Fruit fly (Drosophila melanogaster) whole organism, embryonic: Measurements from ENCODE around the gene Cpr66Cb.

ENCODE experiments used
- Bteb2 ChIP-seq: fragments of 200-800 bp; sonication (Bioruptor generic); optimal IDR thresholded peaks from 2 replicates; lab custom pipeline; 2016; ENCODE audit warnings: missing biosample characterization, missing genetic modification characterization
- CG10209 ChIP-seq: fragments of 200-800 bp; sonication (Bioruptor generic); optimal IDR thresholded peaks from 3 replicates; lab custom pipeline; 2017; ENCODE audit warnings: missing biosample characterization, mild to moderate bottlenecking, missing genetic modification characterization, missing genetic modification reagents
- CG10267 ChIP-seq: fragments of 200-800 bp; sonication (Bioruptor generic); optimal IDR thresholded peaks from 2 replicates; lab custom pipeline; 2018; ENCODE audit warnings: missing biosample characterization, mild to moderate bottlenecking, missing genetic modification characterization, moderate library complexity
- CG10565 ChIP-seq: fragments of 200-800 bp; sonication (Bioruptor generic); optimal IDR thresholded peaks from 3 replicates; lab custom pipeline; 2016; ENCODE audit warnings: missing biosample characterization, mild to moderate bottlenecking, missing genetic modification characterization
- CG11504 ChIP-seq: fragments of 200-800 bp; sonication (Bioruptor generic); optimal IDR thresholded peaks from 3 replicates; lab custom pipeline; 2019; ENCODE audit warnings: missing biosample characterization, mild to moderate bottlenecking, missing genetic modification characterization, moderate library complexity
- CG13296 ChIP-seq: fragments of 200-800 bp; sonication (Bioruptor generic); optimal IDR thresholded peaks from 3 replicates; lab custom pipeline; 2018; ENCODE audit warnings: missing biosample characterization, mild to moderate bottlenecking, missing genetic modification characterization
- CG14860 ChIP-seq: fragments of 200-800 bp; sonication (Bioruptor generic); IDR thresholded peaks from 3 replicates; pipeline ENCODE4 v1.3.6; 2022; ENCODE audit warnings: missing biosample characterization, missing genetic modification characterization; ENCODE audit not compliant: partially characterized antibody
- CG1647 ChIP-seq: fragments of 200-800 bp; sonication (Bioruptor generic); optimal IDR thresholded peaks from 3 replicates; lab custom pipeline; 2016; ENCODE audit warnings: missing biosample characterization, missing genetic modification characterization
- CG2875 ChIP-seq: fragments of 200-800 bp; sonication (Bioruptor generic); optimal IDR thresholded peaks from 2 replicates; lab custom pipeline; 2017; ENCODE audit warnings: missing biosample characterization, mild to moderate bottlenecking, missing genetic modification characterization, missing genetic modification reagents
- CG31388 ChIP-seq: fragments of 200-800 bp; sonication (Bioruptor generic); optimal IDR thresholded peaks from 2 replicates; lab custom pipeline; 2016; ENCODE audit warnings: missing biosample characterization, missing genetic modification characterization
- CG31441 ChIP-seq: fragments of 200-800 bp; sonication (Bioruptor generic); IDR thresholded peaks from 2 replicates; pipeline ENCODE4 v1.3.6; 2022; ENCODE audit warnings: missing biosample characterization, missing genetic modification characterization
- CG32772 ChIP-seq: fragments of 200-800 bp; sonication (Bioruptor generic); IDR thresholded peaks from 2 replicates; pipeline ENCODE4 v1.3.6; 2022; ENCODE audit warnings: missing biosample characterization, missing genetic modification characterization
- CG3281 ChIP-seq: fragments of 200-800 bp; sonication (Bioruptor generic); optimal IDR thresholded peaks from 3 replicates; lab custom pipeline; 2017; ENCODE audit warnings: missing biosample characterization, mild to moderate bottlenecking, missing genetic modification characterization
- CG3838 ChIP-seq: fragments of 200-800 bp; sonication (Bioruptor generic); optimal IDR thresholded peaks from 3 replicates; lab custom pipeline; 2016; ENCODE audit warnings: missing biosample characterization, missing genetic modification characterization
- CG4404 ChIP-seq: fragments of 200-800 bp; sonication (Bioruptor generic); IDR thresholded peaks from 2 replicates; pipeline ENCODE4 v1.3.6; 2022; ENCODE audit warnings: missing biosample characterization, missing genetic modification characterization
- CG6175 ChIP-seq: fragments of 200-800 bp; sonication (Bioruptor generic); IDR thresholded peaks from 3 replicates; pipeline ENCODE4 v1.3.6; 2022; ENCODE audit warnings: missing biosample characterization, missing genetic modification characterization
- CG7372 ChIP-seq: fragments of 200-800 bp; sonication (Bioruptor generic); IDR thresholded peaks from 2 replicates; pipeline ENCODE4 v1.3.6; 2022; ENCODE audit warnings: missing biosample characterization, missing genetic modification characterization
- ERR ChIP-seq: fragments of 200-800 bp; sonication (Bioruptor generic); optimal IDR thresholded peaks from 2 replicates; lab custom pipeline; 2016; ENCODE audit warnings: missing biosample characterization, missing genetic modification characterization
- Fer1 ChIP-seq: fragments of 200-800 bp; sonication (Bioruptor generic); optimal IDR thresholded peaks from 2 replicates; lab custom pipeline; 2017; ENCODE audit warnings: missing biosample characterization, mild to moderate bottlenecking, missing genetic modification characterization
- Gug ChIP-seq: fragments of 200-800 bp; sonication (Bioruptor generic); IDR thresholded peaks from 4 replicates; pipeline ENCODE4 v1.3.6; 2022; ENCODE audit warnings: missing biosample characterization, missing genetic modification characterization
- HLHmδ ChIP-seq: fragments of 200-800 bp; sonication (Bioruptor generic); optimal IDR thresholded peaks from 2 replicates; lab custom pipeline; 2018; ENCODE audit warnings: missing biosample characterization, mild to moderate bottlenecking, missing genetic modification characterization, moderate library complexity
- Hr3 ChIP-seq: fragments of 200-800 bp; sonication (Bioruptor generic); optimal IDR thresholded peaks from 3 replicates; lab custom pipeline; 2016; ENCODE audit warnings: missing biosample characterization, missing genetic modification characterization
- Lpt ChIP-seq: fragments of >200 bp; optimal IDR thresholded peaks from 2 replicates; lab custom pipeline; 2018; ENCODE audit warnings: missing biosample characterization, missing genetic modification characterization
- NC2α ChIP-seq: fragments of 200-800 bp; sonication (Bioruptor generic); optimal IDR thresholded peaks from 2 replicates; lab custom pipeline; 2016; ENCODE audit warnings: missing biosample characterization, missing genetic modification characterization
- Oaz ChIP-seq: fragments of 200-800 bp; sonication (Bioruptor generic); IDR thresholded peaks from 2 replicates; pipeline ENCODE4 v1.3.6; 2022; ENCODE audit warnings: missing biosample characterization, missing genetic modification characterization
- abd-A ChIP-seq: fragments of 200-800 bp; sonication (Bioruptor generic); optimal IDR thresholded peaks from 3 replicates; lab custom pipeline; 2019; ENCODE audit warnings: missing biosample characterization, mild to moderate bottlenecking, missing genetic modification characterization, moderate library complexity
- bigmax ChIP-seq: fragments of 200-800 bp; sonication (Bioruptor generic); optimal IDR thresholded peaks from 2 replicates; lab custom pipeline; 2018; ENCODE audit warnings: missing biosample characterization, mild to moderate bottlenecking, missing genetic modification characterization
- cad ChIP-seq: fragments of >200 bp; optimal IDR thresholded peaks from 2 replicates; lab custom pipeline; 2017; ENCODE audit warnings: missing biosample characterization, missing genetic modification characterization
- cato ChIP-seq: fragments of 200-800 bp; sonication (Bioruptor generic); optimal IDR thresholded peaks from 2 replicates; lab custom pipeline; 2016; ENCODE audit warnings: missing biosample characterization, missing genetic modification characterization, borderline replicate concordance
- cg ChIP-seq: fragments of 200-800 bp; sonication (Bioruptor generic); optimal IDR thresholded peaks from 3 replicates; lab custom pipeline; 2019; ENCODE audit warnings: missing biosample characterization, mild to moderate bottlenecking, missing genetic modification characterization, moderate library complexity
- crc ChIP-seq: fragments of 200-800 bp; sonication (Bioruptor generic); optimal IDR thresholded peaks from 2 replicates; lab custom pipeline; 2016; ENCODE audit warnings: missing biosample characterization, missing genetic modification characterization
- da ChIP-seq: fragments of 200-800 bp; sonication (Bioruptor generic); optimal IDR thresholded peaks from 2 replicates; lab custom pipeline; 2016; ENCODE audit warnings: missing biosample characterization, missing genetic modification characterization
- disco-r ChIP-seq: fragments of 200-800 bp; sonication (Bioruptor generic); optimal IDR thresholded peaks from 2 replicates; lab custom pipeline; 2016; ENCODE audit warnings: missing biosample characterization, missing genetic modification characterization
- dm ChIP-seq: fragments of 200-800 bp; sonication (Bioruptor generic); optimal IDR thresholded peaks from 3 replicates; lab custom pipeline; 2016; ENCODE audit warnings: missing biosample characterization, missing genetic modification characterization
- dpn ChIP-seq, 2 experiments: fragments of 200-800 bp; sonication (Bioruptor generic); optimal IDR thresholded peaks; 3 replicates each; lab custom pipeline; 2016; ENCODE audit warnings: missing biosample characterization in 2 of 2, missing genetic modification characterization in 2 of 2
- dysf ChIP-seq: fragments of 200-800 bp; sonication (Bioruptor generic); IDR thresholded peaks from 3 replicates; pipeline ENCODE4 v1.3.6; 2022; ENCODE audit warnings: missing biosample characterization, missing genetic modification characterization
- fd64A ChIP-seq: fragments of 200-800 bp; sonication (Bioruptor generic); optimal IDR thresholded peaks from 3 replicates; lab custom pipeline; 2018; ENCODE audit warnings: missing biosample characterization, mild to moderate bottlenecking, missing genetic modification characterization
- h ChIP-seq: fragments of >200 bp; optimal IDR thresholded peaks from 2 replicates; lab custom pipeline; 2017
- jing ChIP-seq: fragments of 200-800 bp; sonication (Bioruptor generic); optimal IDR thresholded peaks from 2 replicates; lab custom pipeline; 2018; ENCODE audit warnings: missing biosample characterization, mild to moderate bottlenecking, missing genetic modification characterization
- kah ChIP-seq: fragments of 200-800 bp; sonication (Bioruptor generic); optimal IDR thresholded peaks from 2 replicates; lab custom pipeline; 2018; ENCODE audit warnings: missing biosample characterization, mild to moderate bottlenecking, missing genetic modification characterization
- klu ChIP-seq: fragments of 200-800 bp; sonication (Bioruptor generic); IDR thresholded peaks from 2 replicates; pipeline ENCODE4 v1.3.6; 2022; ENCODE audit warnings: missing biosample characterization, missing genetic modification characterization
- lab ChIP-seq: fragments of 200-800 bp; sonication (Bioruptor generic); optimal IDR thresholded peaks from 3 replicates; lab custom pipeline; 2017; ENCODE audit warnings: missing biosample characterization, missing genetic modification characterization, mild to moderate bottlenecking, moderate library complexity, missing genetic modification reagents
- onecut ChIP-seq: fragments of 200-800 bp; sonication (Bioruptor generic); IDR thresholded peaks from 2 replicates; pipeline ENCODE4 v1.3.6; 2022; ENCODE audit warnings: missing biosample characterization, missing genetic modification characterization
- p53 ChIP-seq: fragments of 200-800 bp; sonication (Bioruptor generic); optimal IDR thresholded peaks from 2 replicates; lab custom pipeline; 2016; ENCODE audit warnings: missing biosample characterization, missing genetic modification characterization
- pfk ChIP-seq: fragments of 200-800 bp; sonication (Bioruptor generic); optimal IDR thresholded peaks from 2 replicates; lab custom pipeline; 2018; ENCODE audit warnings: missing biosample characterization, mild to moderate bottlenecking, missing genetic modification characterization, moderate library complexity
- pita ChIP-seq: fragments of 200-800 bp; sonication (Bioruptor generic); optimal IDR thresholded peaks from 2 replicates; lab custom pipeline; 2017; ENCODE audit warnings: missing biosample characterization, mild to moderate bottlenecking, missing genetic modification characterization
- psq ChIP-seq: fragments of 200-800 bp; sonication (Bioruptor generic); optimal IDR thresholded peaks from 2 replicates; lab custom pipeline; 2017; ENCODE audit warnings: missing biosample characterization, missing genetic modification characterization
- pzg ChIP-seq: fragments of 200-800 bp; sonication (Bioruptor generic); optimal IDR thresholded peaks from 3 replicates; lab custom pipeline; 2018; ENCODE audit warnings: missing biosample characterization, mild to moderate bottlenecking, missing genetic modification characterization, moderate library complexity
- sc ChIP-seq, 3 experiments: fragments of >200 bp in 2 of 3; fragments of 200-800 bp in 1 of 3; sonication (Bioruptor generic) in 1 of 3; optimal IDR thresholded peaks; 2 replicates in 2 of 3; 3 replicates in 1 of 3; lab custom pipeline; 2017; ENCODE audit warnings: mild to moderate bottlenecking in 1 of 3, missing biosample characterization in 1 of 3, missing genetic modification characterization in 1 of 3, missing genetic modification reagents in 1 of 3
- usp ChIP-seq: fragments of >200 bp; optimal IDR thresholded peaks from 2 replicates; lab custom pipeline; 2017; ENCODE audit warnings: missing biosample characterization, missing genetic modification characterization

Gene Cpr66Cb

dm6 chr3L:8315141-8315816 lies 21.2 kb upstream of the Cpr66Cb start, which contains the start of gene Cpsf6 (continued):
- TF ChIP-seq CG7372 (GFP tag; lab: Robert Waterston, UW) (peak; percentile 68), crc (GFP tag; lab: Kevin White, UChicago) (no peak), pzg (GFP tag; lab: Kevin White, UChicago) (peak; percentile 79), lab (GFP tag; lab: Kevin White, UChicago) (peak; percentile 63), CG31388 (GFP tag; lab: Kevin White, UChicago) (peak; percentile 24), h (no peak), dm (GFP tag; lab: Kevin White, UChicago) (peak; percentile 49), onecut (GFP tag; lab: Robert Waterston, UW) (0 out of 2 replicates have a peak, but pooled peaks have one; percentile 10), Hr3 (GFP tag; lab: Kevin White, UChicago) (peak; percentile 49), pfk (GFP tag; lab: Kevin White, UChicago) (peak; percentile 3), CG3281 (GFP tag; lab: Kevin White, UChicago) (peak; percentile 19), CG10267 (peak; percentile 79), cg (peak; percentile 97), bigmax (GFP tag; lab: Kevin White, UChicago) (no peak), dysf (GFP tag; lab: Robert Waterston, UW) (peak; percentile 71; the same call in 2 of the 3 replicates), fd64A (no peak), CG31441 (GFP tag; lab: Robert Waterston, UW) (peak; percentile 61), klu (no peak), jing (GFP tag; lab: Kevin White, UChicago) (no peak), da (GFP tag; lab: Kevin White, UChicago) (no peak), cad (GFP tag; lab: Kevin White, UChicago) (no peak), Lpt (GFP tag; lab: Kevin White, UChicago) (no peak), CG4404 (GFP tag; lab: Robert Waterston, UW) (0 out of 2 replicates have a peak, but pooled peaks have one; percentile 15), psq (GFP tag; lab: Kevin White, UChicago) (peak; percentile 17), cato (GFP tag; lab: Kevin White, UChicago) (peak; percentile 19), CG32772 (GFP tag; lab: Robert Waterston, UW) (no peak), pita (peak; percentile 52), NC2α (GFP tag; lab: Kevin White, UChicago) (no peak), abd-A (no peak), disco-r (GFP tag; lab: Kevin White, UChicago) (no peak), p53 (GFP tag; lab: Kevin White, UChicago) (no peak), CG14860 (no peak), sc (optimal IDR thresholded peaks at IDR 0.05; lab: Kevin White, UChicago) (no peak), sc (GFP tag; optimal IDR thresholded peaks at IDR 0.05; lab: Kevin White, UChicago) (no peak), CG10209 (GFP tag; lab: Kevin White, UChicago) (peak; percentile 63), Bteb2 (GFP tag; lab: Kevin White, UChicago) (peak; percentile 35), CG6175 (GFP tag; lab: Robert Waterston, UW) (no peak), Fer1 (GFP tag; lab: Kevin White, UChicago) (no peak), usp (GFP tag; lab: Kevin White, UChicago) (no peak), Gug (GFP tag; lab: Robert Waterston, UW) (no peak), HLHmδ (GFP tag; lab: Kevin White, UChicago) (no peak), CG11504 (tag; lab: Kevin White, UChicago) (peak; percentile 71), kah (GFP tag; lab: Kevin White, UChicago) (no peak), Oaz (GFP tag; lab: Robert Waterston, UW) (peak; percentile 31; the same call in 1 of the 2 replicates), dpn (GFP tag; optimal IDR thresholded peaks at IDR 0.05; lab: Kevin White, UChicago) (peak; percentile 52 to 71), CG1647 (GFP tag; lab: Kevin White, UChicago) (no peak), CG2875 (peak; percentile 6), ERR (no peak), CG10565 (GFP tag; lab: Kevin White, UChicago) (no peak), CG3838 (peak; percentile 46), CG13296 (peak; percentile 57)
